Worm (Caenorhabditis elegans): ENCODE results near the gene clec-250.

DNA sequence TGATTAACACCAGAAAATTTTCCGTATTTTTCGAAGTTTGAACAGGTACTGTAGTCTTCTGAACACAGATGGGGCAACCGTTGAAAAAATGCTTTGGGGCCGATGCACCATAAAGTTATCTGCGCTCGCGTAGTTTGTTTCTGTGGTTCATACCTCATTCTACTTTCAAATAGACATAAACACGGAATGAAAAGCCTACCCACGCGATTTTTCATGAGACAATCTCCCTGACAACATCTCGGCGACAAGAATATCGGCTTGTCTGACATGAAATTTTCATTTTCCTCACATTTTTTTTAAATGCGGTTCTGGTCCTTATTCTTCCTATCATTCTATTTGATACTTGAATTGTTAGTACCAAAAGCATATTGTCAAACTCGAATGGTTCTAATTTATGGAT lies 30.8 kb upstream of the clec-250 start, which contains the start of gene clec-257:
- TF ChIP-seq him-1 (tag; optimal IDR thresholded peaks at IDR 0.05) (no peak), W03F9.2 (tag; optimal IDR thresholded peaks at IDR 0.05) (no peak), dao-5 (tag; optimal IDR thresholded peaks at IDR 0.05) (no peak)
